Fruit fly (Drosophila melanogaster) whole organism, prepupa: ENCODE data around the gene CG7556.

ENCODE experiments used
- Blimp-1 ChIP-seq: fragments of 200-800 bp; sonication (Bioruptor generic); optimal IDR thresholded peaks from 3 replicates; lab custom pipeline; 2017; ENCODE audit warnings: missing biosample characterization, missing genetic modification characterization, mild to moderate bottlenecking, moderate library complexity, missing genetic modification reagents
- CG10631 ChIP-seq: fragments of 200-800 bp; sonication (Bioruptor generic); optimal IDR thresholded peaks from 2 replicates; lab custom pipeline; 2016; ENCODE audit warnings: missing biosample characterization, missing genetic modification characterization
- CG10669 ChIP-seq: fragments of 200-800 bp; sonication (Bioruptor generic); optimal IDR thresholded peaks from 3 replicates; lab custom pipeline; 2018; ENCODE audit warnings: missing biosample characterization, mild to moderate bottlenecking, missing genetic modification characterization, moderate library complexity
- CG11294 ChIP-seq: fragments of 200-800 bp; sonication (Bioruptor generic); IDR thresholded peaks from 2 replicates; pipeline ENCODE4 v1.3.6; 2022; ENCODE audit warnings: missing biosample characterization, missing genetic modification characterization
- CG11762 ChIP-seq: fragments of 200-800 bp; sonication (Bioruptor generic); optimal IDR thresholded peaks from 3 replicates; lab custom pipeline; 2016; ENCODE audit warnings: missing biosample characterization, missing genetic modification characterization; ENCODE audit not compliant: insufficient read depth
- CG11902 ChIP-seq: fragments of 200-800 bp; sonication (Bioruptor generic); optimal IDR thresholded peaks from 3 replicates; lab custom pipeline; 2016; ENCODE audit warnings: missing biosample characterization, missing genetic modification characterization
- CG15336 ChIP-seq: fragments of 200-800 bp; sonication (Bioruptor generic); IDR thresholded peaks from 2 replicates; pipeline ENCODE4 v1.3.6; 2022; ENCODE audit warnings: missing biosample characterization, missing genetic modification characterization
- CG1621 ChIP-seq: fragments of 200-800 bp; sonication (Bioruptor generic); optimal IDR thresholded peaks from 3 replicates; lab custom pipeline; 2018; ENCODE audit warnings: missing biosample characterization, mild to moderate bottlenecking, missing genetic modification characterization
- CG3032 ChIP-seq: fragments of 200-800 bp; optimal IDR thresholded peaks from 2 replicates; lab custom pipeline; 2019; ENCODE audit warnings: missing biosample characterization, mild to moderate bottlenecking, missing genetic modification characterization, moderate library complexity
- CG31627 ChIP-seq: fragments of 200-800 bp; sonication (Bioruptor generic); optimal IDR thresholded peaks from 3 replicates; lab custom pipeline; 2016; ENCODE audit warnings: missing biosample characterization, missing genetic modification characterization
- CG32006 ChIP-seq: fragments of 200-800 bp; sonication (Bioruptor generic); optimal IDR thresholded peaks from 3 replicates; lab custom pipeline; 2017; ENCODE audit warnings: missing biosample characterization, mild to moderate bottlenecking, missing genetic modification characterization
- CG4318 ChIP-seq: fragments of 200-800 bp; sonication (Bioruptor generic); optimal IDR thresholded peaks from 3 replicates; lab custom pipeline; 2017; ENCODE audit warnings: missing biosample characterization, mild to moderate bottlenecking, missing genetic modification characterization
- CG6163 ChIP-seq: fragments of 200-800 bp; sonication (Bioruptor generic); IDR thresholded peaks from 3 replicates; pipeline ENCODE4 v1.3.6; 2022; ENCODE audit warnings: missing biosample characterization, missing genetic modification characterization
- CG6276 ChIP-seq: fragments of 200-800 bp; sonication (Bioruptor generic); optimal IDR thresholded peaks from 2 replicates; lab custom pipeline; 2017; ENCODE audit warnings: missing biosample characterization, mild to moderate bottlenecking, missing genetic modification characterization
- CG6792 ChIP-seq: fragments of 200-800 bp; sonication (Bioruptor generic); optimal IDR thresholded peaks from 3 replicates; lab custom pipeline; 2016; ENCODE audit warnings: missing biosample characterization, missing genetic modification characterization
- CG6808 ChIP-seq: fragments of 200-800 bp; sonication (Bioruptor generic); optimal IDR thresholded peaks from 3 replicates; lab custom pipeline; 2017; ENCODE audit warnings: missing biosample characterization, missing genetic modification characterization, mild to moderate bottlenecking, moderate library complexity, missing genetic modification reagents
- CG7368 ChIP-seq: fragments of 200-800 bp; sonication (Bioruptor generic); optimal IDR thresholded peaks from 3 replicates; lab custom pipeline; 2016; ENCODE audit warnings: missing biosample characterization, missing genetic modification characterization
- CG8119 ChIP-seq: fragments of 200-800 bp; sonication (Bioruptor generic); IDR thresholded peaks from 3 replicates; pipeline ENCODE4 v1.3.6; 2022; ENCODE audit warnings: missing biosample characterization, missing genetic modification characterization
- CG8632 ChIP-seq: fragments of 200-800 bp; sonication (Bioruptor generic); optimal IDR thresholded peaks from 3 replicates; lab custom pipeline; 2016; ENCODE audit warnings: missing biosample characterization, missing genetic modification characterization
- CG9139 ChIP-seq: fragments of 200-800 bp; sonication (Bioruptor generic); optimal IDR thresholded peaks from 3 replicates; lab custom pipeline; 2017; ENCODE audit warnings: missing biosample characterization, mild to moderate bottlenecking, missing genetic modification characterization
- Eip75B ChIP-seq: fragments of 200-800 bp; sonication (Bioruptor generic); optimal IDR thresholded peaks from 3 replicates; lab custom pipeline; 2016; ENCODE audit warnings: missing biosample characterization, missing genetic modification characterization
- Eip78C ChIP-seq: fragments of 200-800 bp; sonication (Bioruptor generic); peaks from one replicate; lab custom pipeline; 2016; ENCODE audit warnings: missing biosample characterization, missing genetic modification characterization
- Eip93F ChIP-seq: fragments of 200-800 bp; sonication (Bioruptor generic); optimal IDR thresholded peaks from 2 replicates; lab custom pipeline; 2016; ENCODE audit warnings: missing biosample characterization, mild to moderate bottlenecking, missing genetic modification characterization
- Ets96B ChIP-seq: fragments of 200-800 bp; optimal IDR thresholded peaks from 2 replicates; lab custom pipeline; 2019; ENCODE audit warnings: missing biosample characterization, mild to moderate bottlenecking, missing genetic modification characterization, moderate library complexity
- Gug ChIP-seq: fragments of 200-800 bp; sonication (Bioruptor generic); IDR thresholded peaks from 2 replicates; pipeline ENCODE4 v1.3.6; 2022; ENCODE audit warnings: missing biosample characterization, missing genetic modification characterization
- Hr38 ChIP-seq: sonication (Bioruptor generic); optimal IDR thresholded peaks from 2 replicates; lab custom pipeline; 2016; ENCODE audit warnings: missing biosample characterization, missing genetic modification characterization
- Hr39 ChIP-seq: fragments of 200-800 bp; sonication (Bioruptor generic); optimal IDR thresholded peaks from 2 replicates; lab custom pipeline; 2016; ENCODE audit warnings: missing biosample characterization, missing genetic modification characterization
- Hr4 ChIP-seq: fragments of 200-800 bp; sonication (Bioruptor generic); optimal IDR thresholded peaks from 3 replicates; lab custom pipeline; 2016; ENCODE audit warnings: missing biosample characterization, missing genetic modification characterization
- Lpt ChIP-seq: fragments of 200-800 bp; sonication (Bioruptor generic); optimal IDR thresholded peaks from 3 replicates; lab custom pipeline; 2016; ENCODE audit warnings: missing biosample characterization, missing genetic modification characterization
- Met ChIP-seq: fragments of 200-800 bp; sonication (Bioruptor generic); optimal IDR thresholded peaks from 3 replicates; lab custom pipeline; 2016; ENCODE audit warnings: missing biosample characterization, missing genetic modification characterization
- OdsH ChIP-seq: fragments of 200-800 bp; sonication (Bioruptor generic); optimal IDR thresholded peaks from 3 replicates; lab custom pipeline; 2016; ENCODE audit warnings: missing biosample characterization, missing genetic modification characterization
- Smox ChIP-seq: fragments of 200-800 bp; sonication (Bioruptor generic); optimal IDR thresholded peaks from 3 replicates; lab custom pipeline; 2016; ENCODE audit warnings: missing biosample characterization, missing genetic modification characterization
- Sox102F ChIP-seq: fragments of 200-800 bp; sonication (Bioruptor generic); optimal IDR thresholded peaks from 2 replicates; lab custom pipeline; 2016; ENCODE audit warnings: missing biosample characterization, mild to moderate bottlenecking, missing genetic modification characterization
- Sox14 ChIP-seq: fragments of 200-800 bp; sonication (Bioruptor generic); optimal IDR thresholded peaks from 3 replicates; lab custom pipeline; 2016; ENCODE audit warnings: missing biosample characterization, missing genetic modification characterization
- Sox15 ChIP-seq: fragments of 200-800 bp; sonication (Bioruptor generic); optimal IDR thresholded peaks from 3 replicates; lab custom pipeline; 2016; ENCODE audit warnings: missing biosample characterization, missing genetic modification characterization
- achi ChIP-seq: fragments of 200-800 bp; sonication (Bioruptor generic); optimal IDR thresholded peaks from 3 replicates; lab custom pipeline; 2016; ENCODE audit warnings: missing biosample characterization, missing genetic modification characterization
- acj6 ChIP-seq: fragments of 200-800 bp; sonication (Bioruptor generic); optimal IDR thresholded peaks from 3 replicates; lab custom pipeline; 2016; ENCODE audit warnings: missing biosample characterization, missing genetic modification characterization
- cyc ChIP-seq: fragments of 200-800 bp; sonication (Bioruptor generic); optimal IDR thresholded peaks from 3 replicates; lab custom pipeline; 2016; ENCODE audit warnings: missing biosample characterization, missing genetic modification characterization
- dac ChIP-seq: fragments of 200-800 bp; sonication (Bioruptor generic); optimal IDR thresholded peaks from 2 replicates; lab custom pipeline; 2017; ENCODE audit warnings: missing biosample characterization, mild to moderate bottlenecking, missing genetic modification characterization
- dsx ChIP-seq: fragments of 200-800 bp; optimal IDR thresholded peaks from 3 replicates; lab custom pipeline; 2019; ENCODE audit warnings: missing biosample characterization, mild to moderate bottlenecking, missing genetic modification characterization, moderate library complexity; ENCODE audit not compliant: poor library complexity, severe bottlenecking
- fd59A ChIP-seq: fragments of 200-800 bp; sonication (Bioruptor generic); optimal IDR thresholded peaks from 2 replicates; lab custom pipeline; 2017; ENCODE audit warnings: missing biosample characterization, mild to moderate bottlenecking, missing genetic modification characterization, missing genetic modification reagents
- fd85E ChIP-seq: fragments of 200-800 bp; sonication (Bioruptor generic); optimal IDR thresholded peaks from 3 replicates; lab custom pipeline; 2016; ENCODE audit warnings: missing biosample characterization, missing genetic modification characterization
- fkh ChIP-seq: fragments of 200-800 bp; sonication (Bioruptor generic); optimal IDR thresholded peaks from 3 replicates; lab custom pipeline; 2017; ENCODE audit warnings: missing biosample characterization, mild to moderate bottlenecking, missing genetic modification characterization, moderate library complexity
- lz ChIP-seq: fragments of 200-800 bp; sonication (Bioruptor generic); optimal IDR thresholded peaks from 3 replicates; lab custom pipeline; 2016; ENCODE audit warnings: missing biosample characterization, missing genetic modification characterization
- net ChIP-seq: fragments of 200-800 bp; sonication (Bioruptor generic); optimal IDR thresholded peaks from 3 replicates; lab custom pipeline; 2016; ENCODE audit warnings: missing biosample characterization, missing genetic modification characterization
- salr ChIP-seq, 2 experiments: fragments of 200-800 bp; sonication (Bioruptor generic); optimal IDR thresholded peaks; 3 replicates each; lab custom pipeline; 2016 to 2018; ENCODE audit warnings: missing biosample characterization in 2 of 2, missing genetic modification characterization in 2 of 2, mild to moderate bottlenecking in 1 of 2
- spab ChIP-seq: fragments of 200-800 bp; sonication (Bioruptor generic); optimal IDR thresholded peaks from 2 replicates; lab custom pipeline; 2017; ENCODE audit warnings: missing biosample characterization, mild to moderate bottlenecking, missing genetic modification characterization, missing genetic modification reagents
- ss ChIP-seq, 2 experiments: fragments of 200-800 bp; sonication (Bioruptor generic); optimal IDR thresholded peaks; 2 replicates in 1 of 2; 3 replicates in 1 of 2; lab custom pipeline; 2017 to 2018; ENCODE audit warnings: mild to moderate bottlenecking in 2 of 2, missing biosample characterization in 2 of 2, missing genetic modification characterization in 2 of 2, moderate library complexity in 1 of 2
- topi ChIP-seq: fragments of 200-800 bp; sonication (Bioruptor generic); optimal IDR thresholded peaks from 3 replicates; lab custom pipeline; 2016; ENCODE audit warnings: missing biosample characterization, missing genetic modification characterization
- vri ChIP-seq: fragments of 200-800 bp; sonication (Bioruptor generic); optimal IDR thresholded peaks from 3 replicates; lab custom pipeline; 2016; ENCODE audit warnings: missing biosample characterization, mild to moderate bottlenecking, missing genetic modification characterization

Gene CG7556

dm6 chrX:19152570-19153287, 26.9 kb downstream of the CG7556 start:
- TF ChIP-seq lz (peak; percentile 79), CG6276 (GFP tag; lab: Kevin White, UChicago) (peak; percentile 62), CG6163 (GFP tag; lab: Robert Waterston, UW) (peak; percentile 55; the same call in 2 of the 3 replicates), Gug (GFP tag; lab: Robert Waterston, UW) (peak; percentile 50), CG11294 (GFP tag; lab: Robert Waterston, UW) (0 out of 2 replicates have a peak, but pooled peaks have one; percentile 47), salr (GFP tag; optimal IDR thresholded peaks at IDR 0.05; lab: Kevin White, UChicago) (peak in 1 of 2 experiments; percentile 62), Sox14 (GFP tag; lab: Kevin White, UChicago) (peak; percentile 58), Eip78C (GFP tag; lab: Kevin White, UChicago) (peak; percentile 89), fd59A (GFP tag; lab: Kevin White, UChicago) (peak; percentile 29), CG15336 (GFP tag; lab: Robert Waterston, UW) (peak; percentile 77), Lpt (GFP tag; lab: Kevin White, UChicago) (peak; percentile 32), Hr39 (GFP tag; lab: Kevin White, UChicago) (peak; percentile 62), vri (peak; percentile 37), CG31627 (GFP tag; lab: Kevin White, UChicago) (peak; percentile 77), CG11902 (GFP tag; lab: Kevin White, UChicago) (peak; percentile 47), Sox102F (GFP tag; lab: Kevin White, UChicago) (peak; percentile 75), OdsH (peak; percentile 84), Met (GFP tag; lab: Kevin White, UChicago) (peak; percentile 83), CG6792 (GFP tag; lab: Kevin White, UChicago) (peak; percentile 76), dsx (GFP tag; lab: Kevin White, UChicago) (no peak), Hr38 (GFP tag; lab: Kevin White, UChicago) (no peak), dac (peak; percentile 18), CG6808 (peak; percentile 53), Hr4 (GFP tag; lab: Kevin White, UChicago) (peak; percentile 76), CG8119 (GFP tag; lab: Robert Waterston, UW) (peak; percentile 77), CG11762 (GFP tag; lab: Kevin White, UChicago) (peak; percentile 58), CG3032 (tag; lab: Kevin White, UChicago) (peak; percentile 52), CG8632 (peak; percentile 72), cyc (GFP tag; lab: Kevin White, UChicago) (peak; percentile 62), fkh (GFP tag; lab: Kevin White, UChicago) (no peak), CG4318 (GFP tag; lab: Kevin White, UChicago) (peak; percentile 65), CG9139 (GFP tag; lab: Kevin White, UChicago) (no peak), ss (GFP tag; optimal IDR thresholded peaks at IDR 0.05; lab: Kevin White, UChicago) (peak in 1 of 2 experiments; percentile 49), Ets96B (tag; lab: Kevin White, UChicago) (peak; percentile 44), CG10631 (GFP tag; lab: Kevin White, UChicago) (peak; percentile 66), Sox15 (GFP tag; lab: Kevin White, UChicago) (peak; percentile 72), achi (peak; percentile 77), Eip75B (GFP tag; lab: Kevin White, UChicago) (peak; percentile 60), CG7368 (GFP tag; lab: Kevin White, UChicago) (peak; percentile 59), Blimp-1 (GFP tag; lab: Kevin White, UChicago) (peak; percentile 16), Eip93F (GFP tag; lab: Kevin White, UChicago) (peak; percentile 37), acj6 (peak; percentile 79), topi (GFP tag; lab: Kevin White, UChicago) (peak; percentile 86), CG10669 (peak; percentile 62), spab (GFP tag; lab: Kevin White, UChicago) (peak; percentile 48), Smox (peak; percentile 81), net (GFP tag; lab: Kevin White, UChicago) (peak; percentile 67), CG1621 (tag; lab: Kevin White, UChicago) (peak; percentile 39), fd85E (GFP tag; lab: Kevin White, UChicago) (no peak), CG32006 (GFP tag; lab: Kevin White, UChicago) (peak; percentile 85)
